Worm (Caenorhabditis elegans) whole organism, L1 larva: Measurements from ENCODE around the gene rbm-25.

Experiments used
- C04F5.9 ChIP-seq: sonication (generic microtip); optimal IDR thresholded peaks from 2 replicates; lab custom pipeline; 2016; ENCODE audit warnings: missing genetic modification characterization, missing compliant biosample characterization
- F16B12.6 ChIP-seq: fragments of 150-350 bp; optimal IDR thresholded peaks from 2 replicates; lab custom pipeline; 2014; ENCODE audit warnings: missing biosample characterization, missing genetic modification characterization
- aly-2 ChIP-seq: fragments of 150-350 bp; optimal IDR thresholded peaks from 2 replicates; lab custom pipeline; 2014; ENCODE audit warnings: missing biosample characterization, missing genetic modification characterization
- ama-1 ChIP-seq: fragments of 150-350 bp; optimal IDR thresholded peaks from 2 replicates; lab custom pipeline; 2014
- blmp-1 ChIP-seq: fragments of 150-350 bp; optimal IDR thresholded peaks from 2 replicates; lab custom pipeline; 2014; ENCODE audit warnings: missing biosample characterization, missing genetic modification characterization
- ceh-8 ChIP-seq: fragments of 200-800 bp; sonication (Bioruptor generic); optimal IDR thresholded peaks from 2 replicates; lab custom pipeline; 2018; ENCODE audit warnings: mild to moderate bottlenecking, missing genetic modification characterization, moderate library complexity, missing compliant biosample characterization
- ceh-82 ChIP-seq, 3 experiments: fragments of 150-350 bp in 1 of 3; sonication (generic microtip) in 2 of 3; optimal IDR thresholded peaks; 2 replicates each; lab custom pipeline; 2014 to 2017; ENCODE audit warnings: missing biosample characterization in 3 of 3, missing genetic modification characterization in 3 of 3
- ceh-88 ChIP-seq: fragments of 200-800 bp; sonication (Bioruptor generic); IDR thresholded peaks from 2 replicates; pipeline ENCODE4 v1.3.6; 2022; ENCODE audit warnings: missing genetic modification characterization, missing compliant biosample characterization
- ces-1 ChIP-seq: fragments of 150-350 bp; optimal IDR thresholded peaks from 2 replicates; lab custom pipeline; 2014; ENCODE audit warnings: missing biosample characterization, missing genetic modification reagents, missing genetic modification characterization
- dsc-1 ChIP-seq: sonication (generic microtip); optimal IDR thresholded peaks from 2 replicates; lab custom pipeline; 2016; ENCODE audit warnings: mild to moderate bottlenecking, missing genetic modification characterization, missing compliant biosample characterization
- efl-1 ChIP-seq, 4 experiments: fragments of 150-350 bp; optimal IDR thresholded peaks in 3 of 4; peaks in 1 of 4; 1 replicate in 1 of 4; 2 replicates in 3 of 4; lab custom pipeline; 2014; ENCODE audit warnings: missing biosample characterization in 2 of 4, missing genetic modification characterization in 2 of 4, missing genetic modification reagents in 2 of 4
- efl-3 ChIP-seq: fragments of 200-800 bp; sonication (Bioruptor generic); optimal IDR thresholded peaks from 2 replicates; lab custom pipeline; 2018; ENCODE audit warnings: mild to moderate bottlenecking, missing genetic modification characterization, missing compliant biosample characterization
- egl-13 ChIP-seq: sonication (generic microtip); optimal IDR thresholded peaks from 2 replicates; lab custom pipeline; 2016; ENCODE audit warnings: missing genotype, missing genetic modification reagents, missing genetic modification characterization, missing compliant biosample characterization
- egl-27 ChIP-seq, 2 experiments: fragments of 150-350 bp in 1 of 2; sonication (generic microtip); optimal IDR thresholded peaks; 3 replicates each; lab custom pipeline; 2017 to 2018; ENCODE audit warnings: missing biosample characterization in 2 of 2, missing genetic modification characterization in 2 of 2, missing genetic modification reagents in 2 of 2
- elt-2 ChIP-seq: sonication (generic microtip); optimal IDR thresholded peaks from 2 replicates; lab custom pipeline; 2016; ENCODE audit warnings: missing genetic modification characterization, mild to moderate bottlenecking, inconsistent platforms, missing compliant biosample characterization, missing genetic modification reagents
- elt-3 ChIP-seq, 6 experiments: fragments of 150-350 bp in 1 of 6; sonication (generic microtip); optimal IDR thresholded peaks; 2 replicates each; lab custom pipeline; 2017 to 2018; ENCODE audit warnings: missing biosample characterization in 6 of 6, missing genetic modification characterization in 6 of 6, inconsistent platforms in 1 of 6
- fkh-10 ChIP-seq: sonication (generic microtip); optimal IDR thresholded peaks from 2 replicates; lab custom pipeline; 2017; ENCODE audit warnings: missing biosample characterization, missing genetic modification reagents, missing genetic modification characterization
- fkh-4 ChIP-seq: sonication (generic microtip); optimal IDR thresholded peaks from 2 replicates; lab custom pipeline; 2016; ENCODE audit warnings: missing compliant biosample characterization, missing genetic modification characterization, borderline replicate concordance
- irx-1 ChIP-seq: sonication (generic microtip); optimal IDR thresholded peaks from 2 replicates; lab custom pipeline; 2016; ENCODE audit warnings: missing genetic modification characterization, missing compliant biosample characterization
- lin-14 ChIP-seq: fragments of 200-800 bp; sonication (Bioruptor generic); optimal IDR thresholded peaks from 2 replicates; lab custom pipeline; 2018; ENCODE audit warnings: mild to moderate bottlenecking, missing genetic modification characterization, moderate library complexity, missing compliant biosample characterization
- lin-35 ChIP-seq, 2 experiments: fragments of 150-350 bp; optimal IDR thresholded peaks; 2 replicates each; lab custom pipeline; 2014; ENCODE audit warnings: missing biosample characterization in 2 of 2, missing genetic modification characterization in 2 of 2, missing genetic modification reagents in 2 of 2
- lin-39 ChIP-seq: fragments of 150-350 bp; optimal IDR thresholded peaks from 2 replicates; lab custom pipeline; 2014; ENCODE audit warnings: missing biosample characterization, missing genetic modification reagents, missing genetic modification characterization
- lir-3 ChIP-seq: sonication (generic microtip); optimal IDR thresholded peaks from 2 replicates; lab custom pipeline; 2016; ENCODE audit warnings: mild to moderate bottlenecking, missing genetic modification characterization, moderate library complexity, missing compliant biosample characterization; ENCODE audit not compliant: poor library complexity
- lsy-2 ChIP-seq, 2 experiments: fragments of 150-350 bp; optimal IDR thresholded peaks; 2 replicates each; lab custom pipeline; 2014; ENCODE audit warnings: missing biosample characterization in 2 of 2, missing genetic modification characterization in 2 of 2
- mab-9 ChIP-seq: fragments of 200-800 bp; sonication (Bioruptor generic); IDR thresholded peaks from 2 replicates; pipeline ENCODE4 v1.3.6; 2022; ENCODE audit warnings: missing genetic modification reagents, missing genetic modification characterization, missing compliant biosample characterization
- mdl-1 ChIP-seq, 2 experiments: fragments of 150-350 bp; optimal IDR thresholded peaks; 2 replicates each; lab custom pipeline; 2014 to 2017; ENCODE audit warnings: missing biosample characterization in 2 of 2, missing genetic modification characterization in 2 of 2, inconsistent platforms in 1 of 2
- nhr-19 ChIP-seq: fragments of 200-800 bp; sonication (Bioruptor generic); conservative IDR thresholded peaks from 2 replicates; pipeline ENCODE4 v1.3.6; 2022; ENCODE audit warnings: missing genetic modification characterization, missing compliant biosample characterization
- nhr-237 ChIP-seq: fragments of 150-350 bp; optimal IDR thresholded peaks from 2 replicates; lab custom pipeline; 2014; ENCODE audit warnings: missing biosample characterization, missing genetic modification characterization
- nhr-47 ChIP-seq: sonication (generic microtip); optimal IDR thresholded peaks from 2 replicates; lab custom pipeline; 2016; ENCODE audit warnings: mild to moderate bottlenecking, missing genetic modification characterization, moderate library complexity, missing compliant biosample characterization
- nhr-71 ChIP-seq: sonication (generic microtip); optimal IDR thresholded peaks from 2 replicates; lab custom pipeline; 2016; ENCODE audit warnings: mild to moderate bottlenecking, missing genetic modification characterization, moderate library complexity, missing compliant biosample characterization
- nhr-84 ChIP-seq: sonication (generic microtip); optimal IDR thresholded peaks from 2 replicates; lab custom pipeline; 2017; ENCODE audit warnings: missing biosample characterization, missing genetic modification characterization
- nhr-85 ChIP-seq: sonication (generic microtip); peaks from one replicate; lab custom pipeline; 2016; ENCODE audit warnings: missing genetic modification characterization, inconsistent platforms, missing compliant biosample characterization
- nhr-90 ChIP-seq: sonication (generic microtip); optimal IDR thresholded peaks from 2 replicates; lab custom pipeline; 2016; ENCODE audit warnings: mild to moderate bottlenecking, missing genetic modification characterization, missing compliant biosample characterization; ENCODE audit not compliant: poor library complexity
- pax-3 ChIP-seq: fragments of 200-800 bp; sonication (Bioruptor generic); optimal IDR thresholded peaks from 2 replicates; lab custom pipeline; 2018; ENCODE audit warnings: mild to moderate bottlenecking, missing genetic modification characterization, moderate library complexity, missing compliant biosample characterization
- rnt-1 ChIP-seq: sonication (generic microtip); optimal IDR thresholded peaks from 2 replicates; lab custom pipeline; 2016; ENCODE audit warnings: mild to moderate bottlenecking, missing genetic modification characterization, moderate library complexity, missing compliant biosample characterization
- snu-23 ChIP-seq: sonication (generic microtip); optimal IDR thresholded peaks from 2 replicates; lab custom pipeline; 2016; ENCODE audit warnings: missing genetic modification characterization, missing compliant biosample characterization
- sox-4 ChIP-seq: sonication (generic microtip); optimal IDR thresholded peaks from 2 replicates; lab custom pipeline; 2016; ENCODE audit warnings: missing genetic modification characterization, missing compliant biosample characterization
- sptf-1 ChIP-seq: fragments of 150-350 bp; optimal IDR thresholded peaks from 2 replicates; lab custom pipeline; 2014; ENCODE audit warnings: missing biosample characterization, missing genetic modification characterization
- sup-37 ChIP-seq: fragments of 200-800 bp; sonication (Bioruptor generic); optimal IDR thresholded peaks from 2 replicates; lab custom pipeline; 2018; ENCODE audit warnings: mild to moderate bottlenecking, missing genetic modification characterization, missing compliant biosample characterization
- swsn-7 ChIP-seq: sonication (generic microtip); optimal IDR thresholded peaks from 2 replicates; lab custom pipeline; 2016; ENCODE audit warnings: missing genetic modification characterization, missing compliant biosample characterization
- tlp-1 ChIP-seq: fragments of 150-350 bp; optimal IDR thresholded peaks from 2 replicates; lab custom pipeline; 2014; ENCODE audit warnings: missing biosample characterization, missing genetic modification characterization
- unc-30 ChIP-seq: sonication (generic microtip); optimal IDR thresholded peaks from 2 replicates; lab custom pipeline; 2017; ENCODE audit warnings: missing biosample characterization, missing genetic modification characterization
- unc-86 ChIP-seq: sonication (generic microtip); optimal IDR thresholded peaks from 2 replicates; lab custom pipeline; 2016; ENCODE audit warnings: missing genetic modification characterization, missing compliant biosample characterization
- unc-98 ChIP-seq: fragments of 200-800 bp; sonication (Bioruptor generic); IDR thresholded peaks from 2 replicates; pipeline ENCODE4 v1.3.6; 2022; ENCODE audit warnings: missing genetic modification characterization, missing compliant biosample characterization
- ztf-4 ChIP-seq: fragments of 150-350 bp; optimal IDR thresholded peaks from 2 replicates; lab custom pipeline; 2014; ENCODE audit warnings: missing biosample characterization, missing genetic modification characterization

The rbm-25 gene

DNA sequence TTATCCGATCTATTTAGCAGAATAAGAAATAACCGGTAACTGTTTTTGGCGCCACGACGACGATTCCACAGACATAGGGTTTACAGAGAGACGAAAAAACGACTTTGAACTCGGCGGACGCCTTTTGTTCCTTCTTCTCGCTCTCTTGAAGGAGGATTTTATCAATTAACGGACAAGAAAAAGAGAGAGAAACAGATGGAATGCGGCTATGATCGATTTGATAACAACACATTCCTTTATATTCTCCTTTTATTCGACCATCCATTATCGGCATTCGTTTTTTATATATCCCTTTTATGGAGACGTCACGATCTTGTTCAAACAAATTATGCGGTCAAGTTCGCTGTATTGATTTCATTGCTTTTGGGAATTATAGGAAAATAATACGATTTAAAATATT, 50.8 kb downstream of the rbm-25 start (continued):
- TF ChIP-seq C04F5.9 (no peak), fkh-4 (tag; lab: Kevin White, UChicago) (no peak), unc-86 (tag; lab: Kevin White, UChicago) (no peak), nhr-85 (tag; lab: Kevin White, UChicago) (peak; percentile 93), irx-1 (tag; lab: Kevin White, UChicago) (no peak), ztf-4 (tag; lab: Kevin White, UChicago) (peak; percentile 39), lin-39 (no peak), sptf-1 (tag; lab: Kevin White, UChicago) (no peak), nhr-237 (tag; lab: Kevin White, UChicago) (no peak), unc-30 (tag; lab: Kevin White, UChicago) (no peak), fkh-10 (no peak), lsy-2 (tag; optimal IDR thresholded peaks at IDR 0.05; lab: Kevin White, UChicago) (peak in 1 of 2 experiments; percentile 56), sox-4 (tag; lab: Kevin White, UChicago) (no peak), ceh-88 (GFP tag; lab: Robert Waterston, UW) (no peak), mdl-1 (tag; optimal IDR thresholded peaks at IDR 0.05; lab: Kevin White, UChicago) (peak in 1 of 2 experiments; percentile 16), unc-98 (GFP tag; lab: Robert Waterston, UW) (no peak), aly-2 (tag; lab: Kevin White, UChicago) (peak; percentile 65), elt-2 (no peak), ceh-8 (no peak), sup-37 (GFP tag; lab: Kevin White, UChicago) (no peak), ceh-82 (tag; optimal IDR thresholded peaks at IDR 0.05; lab: Kevin White, UChicago) (no peak), ces-1 (GFP tag; lab: Kevin White, UChicago) (no peak), blmp-1 (tag; lab: Kevin White, UChicago) (peak; percentile 76), lin-35 (GFP tag; optimal IDR thresholded peaks at IDR 0.05; lab: Kevin White, UChicago) (peak in 1 of 2 experiments; percentile 55), lir-3 (no peak)
- TF ChIP-seq, all 84 proteins: peak for 24

DNA sequence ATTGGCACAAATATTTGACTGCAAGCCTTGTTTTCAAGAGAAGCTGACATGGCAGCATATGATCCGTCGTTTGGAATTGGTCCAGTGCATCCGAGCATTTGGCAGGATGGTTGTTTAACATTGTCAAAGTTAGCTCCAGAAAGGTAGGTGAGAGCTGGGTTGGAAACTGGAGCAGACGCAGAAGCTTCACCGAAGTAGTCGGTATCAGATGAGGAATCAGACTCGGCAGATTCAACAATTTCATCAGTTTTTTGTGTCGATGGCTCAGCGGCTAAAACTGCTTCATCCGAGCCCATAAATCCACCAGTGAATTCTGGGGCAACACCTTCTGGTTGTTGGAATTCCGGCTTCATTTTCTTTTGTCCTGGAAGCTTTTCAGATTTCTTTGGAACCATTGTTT, 51.6 kb downstream of the rbm-25 start:
- TF ChIP-seq elt-3 (tag; optimal IDR thresholded peaks at IDR 0.05; lab: Kevin White, UChicago) (peak in 1 of 6 experiments; percentile 3), lin-35 (GFP tag; optimal IDR thresholded peaks at IDR 0.05; lab: Kevin White, UChicago) (no peak), nhr-85 (tag; lab: Kevin White, UChicago) (peak; percentile 59), tlp-1 (tag; lab: Kevin White, UChicago) (no peak), ama-1 (lab: Kevin White, UChicago) (peak; percentile 72), efl-3 (no peak), mdl-1 (tag; optimal IDR thresholded peaks at IDR 0.05; lab: Kevin White, UChicago) (peak in 1 of 2 experiments; percentile 13)

DNA sequence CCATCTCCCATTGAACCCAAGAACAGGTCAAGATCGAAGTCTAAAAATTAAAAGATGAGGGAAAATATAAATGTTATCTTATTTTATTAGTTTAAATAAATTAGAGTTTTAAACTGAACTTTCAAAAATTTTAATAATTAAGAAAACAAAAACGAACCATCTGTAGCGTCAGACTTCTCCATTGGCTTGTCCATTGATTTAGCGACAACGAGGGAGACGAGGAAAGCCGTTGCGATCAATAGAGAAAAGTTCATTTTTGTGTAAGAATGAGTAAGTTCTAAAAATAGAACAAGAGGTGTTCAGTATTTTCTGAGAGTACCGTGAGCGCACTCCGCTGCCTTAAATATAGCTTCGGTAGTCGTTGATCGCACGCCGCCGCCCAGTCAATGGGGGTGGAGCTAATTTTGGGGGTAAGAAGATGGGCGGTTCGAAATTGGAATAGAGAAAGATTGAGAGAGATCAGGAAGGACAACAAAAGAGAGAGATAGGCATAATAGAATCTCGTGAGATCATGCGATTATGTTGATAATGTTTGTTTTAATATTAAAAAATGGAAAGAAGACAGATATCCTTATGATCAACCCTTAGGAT, 52.1 kb downstream of the rbm-25 start, which contains the start of gene F45D3.3:
Gene F45D3.3, minus strand, starts transcription at position 350 of the 591 bp plus-strand sequence.
- peak; percentile 65 for TF ChIP-seq blmp-1 (tag; lab: Kevin White, UChicago)
- peak in 3 of 6 experiments; percentile 1 to 32 (median 8) for TF ChIP-seq elt-3 (tag; optimal IDR thresholded peaks at IDR 0.05; lab: Kevin White, UChicago)
- no peak for TF ChIP-seq elt-2
- TF ChIP-seq rnt-1 (tag; lab: Kevin White, UChicago), result peak; percentile 8
- TF ChIP-seq F16B12.6 (tag; lab: Kevin White, UChicago), result no peak
- peak; percentile 47 for TF ChIP-seq ztf-4 (tag; lab: Kevin White, UChicago)
- no peak for TF ChIP-seq nhr-47 (tag; lab: Kevin White, UChicago)
- TF ChIP-seq fkh-4 (tag; lab: Kevin White, UChicago), result no peak
- TF ChIP-seq fkh-10, result no peak
- no peak for TF ChIP-seq efl-1 (optimal IDR thresholded peaks at IDR 0.05; lab: Kevin White, UChicago)
- TF ChIP-seq efl-1 (GFP tag; optimal IDR thresholded peaks at IDR 0.05 in 1 of 2; lab: Kevin White, UChicago), result peak in 1 of 2 experiments; percentile 85
- peak; percentile 34 for TF ChIP-seq nhr-90 (tag; lab: Kevin White, UChicago)
- peak in 1 of 2 experiments; percentile 18 for TF ChIP-seq lin-35 (GFP tag; optimal IDR thresholded peaks at IDR 0.05; lab: Kevin White, UChicago)
- TF ChIP-seq nhr-84, result no peak
- peak; percentile 90 for TF ChIP-seq ama-1 (lab: Kevin White, UChicago)
- peak; percentile 46 for TF ChIP-seq lin-14 (GFP tag; lab: Kevin White, UChicago)
- peak; percentile 46 for TF ChIP-seq nhr-85 (tag; lab: Kevin White, UChicago)
- TF ChIP-seq egl-13 (tag; lab: Kevin White, UChicago), result no peak
- peak; percentile 3 for TF ChIP-seq snu-23 (GFP tag; lab: Kevin White, UChicago)
- TF ChIP-seq egl-27 (tag; optimal IDR thresholded peaks at IDR 0.05; lab: Kevin White, UChicago), result no peak
- TF ChIP-seq ceh-8, result no peak
- peak in 1 of 2 experiments; percentile 38 for TF ChIP-seq lsy-2 (tag; optimal IDR thresholded peaks at IDR 0.05; lab: Kevin White, UChicago)
- TF ChIP-seq ces-1 (GFP tag; lab: Kevin White, UChicago), result no peak
- TF ChIP-seq dsc-1 (tag; lab: Kevin White, UChicago), result peak; percentile 18
- peak; percentile 25 for TF ChIP-seq nhr-19 (GFP tag; lab: Robert Waterston, UW)
- TF ChIP-seq pax-3 (tag; lab: Kevin White, UChicago), result no peak
- peak in 1 of 2 experiments; percentile 30 for TF ChIP-seq mdl-1 (tag; optimal IDR thresholded peaks at IDR 0.05; lab: Kevin White, UChicago)
- no peak for TF ChIP-seq swsn-7 (tag; lab: Kevin White, UChicago)
- TF ChIP-seq mab-9, result no peak
- TF ChIP-seq nhr-71 (tag; lab: Kevin White, UChicago), result peak; percentile 54
